Worm (Caenorhabditis elegans) whole organism, L4 larva: ENCODE measurements around the gene K07H8.11.

Experiments used
- ceh-82 ChIP-seq: sonication (generic microtip); optimal IDR thresholded peaks from 2 replicates; lab custom pipeline; 2017; ENCODE audit warnings: missing biosample characterization, missing genetic modification characterization
- fos-1 ChIP-seq: fragments of 150-350 bp; optimal IDR thresholded peaks from 2 replicates; lab custom pipeline; 2014; ENCODE audit warnings: missing biosample characterization, missing genetic modification characterization
- lsy-2 ChIP-seq, 2 experiments: fragments of 150-350 bp in 1 of 2; sonication (generic microtip) in 1 of 2; optimal IDR thresholded peaks; 2 replicates each; lab custom pipeline; 2014 to 2017; ENCODE audit warnings: missing biosample characterization in 2 of 2, missing genetic modification characterization in 2 of 2
- nhr-11 ChIP-seq: fragments of 150-350 bp; optimal IDR thresholded peaks from 2 replicates; lab custom pipeline; 2014; ENCODE audit warnings: missing biosample characterization, missing genetic modification characterization
- nhr-76 ChIP-seq: fragments of 150-350 bp; optimal IDR thresholded peaks from 2 replicates; lab custom pipeline; 2014; ENCODE audit warnings: missing biosample characterization, missing genetic modification characterization
- rbr-2 ChIP-seq: sonication (generic microtip); optimal IDR thresholded peaks from 2 replicates; lab custom pipeline; 2016; ENCODE audit warnings: missing genotype, missing genetic modification characterization, missing compliant biosample characterization
- set-16 ChIP-seq: fragments of 200-800 bp; sonication (Bioruptor generic); IDR thresholded peaks from 2 replicates; pipeline ENCODE4 v1.3.6; 2022; ENCODE audit warnings: missing genetic modification reagents, missing genetic modification characterization, missing compliant biosample characterization
- vab-7 ChIP-seq: fragments of 200-800 bp; sonication (Bioruptor generic); IDR thresholded peaks from 2 replicates; pipeline ENCODE4 v1.3.6; 2022; ENCODE audit warnings: missing genetic modification reagents, missing genetic modification characterization, missing compliant biosample characterization

- TF ChIP-seq vab-7 (no peak), rbr-2 (no peak), lsy-2 (tag; optimal IDR thresholded peaks at IDR 0.05; lab: Kevin White, UChicago) (no peak), nhr-11 (no peak), ceh-82 (tag; lab: Kevin White, UChicago) (no peak), fos-1 (tag; lab: Kevin White, UChicago) (no peak), nhr-76 (tag; lab: Kevin White, UChicago) (no peak), set-16 (GFP tag; lab: Robert Waterston, UW) (no peak)
Observed at ce11 chrIV:8262671-8263070, 12.5 kb downstream of the K07H8.11 start.
